Worm (Caenorhabditis elegans): ENCODE data around the gene pmt-1.

- no peak for TF ChIP-seq hmbx-1 (tag; optimal IDR thresholded peaks at IDR 0.05)
- no peak for TF ChIP-seq ets-7 (tag; optimal IDR thresholded peaks at IDR 0.05)
- TF ChIP-seq flt-1 (GFP tag; IDR thresholded peaks at IDR 0.05): no peak
- no peak for TF ChIP-seq pes-1 (GFP tag; IDR thresholded peaks at IDR 0.05)
- no peak for TF ChIP-seq aly-1 (tag; optimal IDR thresholded peaks at IDR 0.05)
- TF ChIP-seq scrt-1 (GFP tag; IDR thresholded peaks at IDR 0.05): no peak
- TF ChIP-seq ama-1 (optimal IDR thresholded peaks at IDR 0.05): no peak
- TF ChIP-seq F13C5.2 (tag; optimal IDR thresholded peaks at IDR 0.05): no peak
- TF ChIP-seq tbx-37 (GFP tag; conservative IDR thresholded peaks at IDR 0.05): no peak
- TF ChIP-seq B0310.2 (tag; optimal IDR thresholded peaks at IDR 0.05): no peak
- TF ChIP-seq hnd-1 (tag; optimal IDR thresholded peaks at IDR 0.05): no peak
- TF ChIP-seq hmg-4 (GFP tag; optimal IDR thresholded peaks at IDR 0.05): no peak
- TF ChIP-seq sea-1 (GFP tag; conservative IDR thresholded peaks at IDR 0.05): no peak
Measured at ce11 chrII:5231111-5231510, 51.2 kb downstream of the pmt-1 start, which contains the start of gene EGAP2.1.
